Worm (Caenorhabditis elegans) whole organism, L2 larva: ENCODE results near the gene obr-2.

Source experiments
- C34F6.9 ChIP-seq: fragments of 150-350 bp; optimal IDR thresholded peaks from 2 replicates; lab custom pipeline; 2014; ENCODE audit warnings: missing biosample characterization, missing genetic modification characterization
- F13H6.1 ChIP-seq: sonication (generic microtip); optimal IDR thresholded peaks from 2 replicates; lab custom pipeline; 2016; ENCODE audit warnings: missing genetic modification characterization, missing compliant biosample characterization
- R02D3.7 ChIP-seq: fragments of 150-350 bp; optimal IDR thresholded peaks from 2 replicates; lab custom pipeline; 2014; ENCODE audit warnings: missing biosample characterization, missing genetic modification characterization
- Y55F3AM.14 ChIP-seq: fragments of 200-800 bp; sonication (Bioruptor generic); optimal IDR thresholded peaks from 2 replicates; lab custom pipeline; 2018; ENCODE audit warnings: mild to moderate bottlenecking, missing genetic modification characterization, missing compliant biosample characterization
- alr-1 ChIP-seq: fragments of 150-350 bp; optimal IDR thresholded peaks from 2 replicates; lab custom pipeline; 2014; ENCODE audit warnings: missing biosample characterization, missing genetic modification characterization
- aly-2 ChIP-seq: fragments of 150-350 bp; optimal IDR thresholded peaks from 2 replicates; lab custom pipeline; 2014; ENCODE audit warnings: missing biosample characterization, missing genetic modification characterization
- ama-1 ChIP-seq: fragments of 150-350 bp; optimal IDR thresholded peaks from 2 replicates; lab custom pipeline; 2018; ENCODE audit warnings: inconsistent platforms
- blmp-1 ChIP-seq: sonication (generic microtip); optimal IDR thresholded peaks from 2 replicates; lab custom pipeline; 2017; ENCODE audit warnings: missing genetic modification characterization, mild to moderate bottlenecking, missing compliant biosample characterization, antibody characterized with exemption, moderate library complexity; ENCODE audit not compliant: insufficient read depth
- ceh-16 ChIP-seq: fragments of 150-350 bp; optimal IDR thresholded peaks from 2 replicates; lab custom pipeline; 2014; ENCODE audit warnings: missing biosample characterization, missing genetic modification characterization
- ceh-82 ChIP-seq: fragments of 150-350 bp; optimal IDR thresholded peaks from 2 replicates; lab custom pipeline; 2014; ENCODE audit warnings: missing biosample characterization, missing genetic modification characterization
- crh-2 ChIP-seq: sonication (generic microtip); optimal IDR thresholded peaks from 2 replicates; lab custom pipeline; 2017; ENCODE audit warnings: missing biosample characterization, missing genetic modification characterization
- dmd-4 ChIP-seq: sonication (generic microtip); optimal IDR thresholded peaks from 2 replicates; lab custom pipeline; 2017; ENCODE audit warnings: missing biosample characterization, missing genetic modification characterization
- egl-27 ChIP-seq: sonication (generic microtip); optimal IDR thresholded peaks from 3 replicates; lab custom pipeline; 2017; ENCODE audit warnings: missing biosample characterization, missing genetic modification reagents, missing genetic modification characterization
- elt-3 ChIP-seq: sonication (generic microtip); optimal IDR thresholded peaks from 2 replicates; lab custom pipeline; 2017; ENCODE audit warnings: missing biosample characterization, missing genetic modification characterization
- fos-1 ChIP-seq: fragments of 150-350 bp; optimal IDR thresholded peaks from 2 replicates; lab custom pipeline; 2014; ENCODE audit warnings: missing biosample characterization, missing genetic modification characterization
- gmeb-1 ChIP-seq: fragments of 150-350 bp; optimal IDR thresholded peaks from 2 replicates; lab custom pipeline; 2014; ENCODE audit warnings: missing biosample characterization, missing genetic modification characterization
- lin-11 ChIP-seq: fragments of 150-350 bp; sonication (generic microtip); optimal IDR thresholded peaks from 2 replicates; lab custom pipeline; 2014; ENCODE audit warnings: missing biosample characterization, missing genetic modification characterization, inconsistent platforms, mixed read lengths
- lin-13 ChIP-seq: fragments of 150-350 bp; optimal IDR thresholded peaks from 2 replicates; lab custom pipeline; 2014; ENCODE audit warnings: missing biosample characterization, missing genetic modification reagents, missing genetic modification characterization
- lin-39 ChIP-seq: fragments of 150-350 bp; optimal IDR thresholded peaks from 2 replicates; lab custom pipeline; 2014; ENCODE audit warnings: missing biosample characterization, missing genetic modification reagents, missing genetic modification characterization
- lsy-2 ChIP-seq, 2 experiments: fragments of 150-350 bp in 1 of 2; sonication (generic microtip) in 1 of 2; optimal IDR thresholded peaks; 2 replicates each; lab custom pipeline; 2014 to 2017; ENCODE audit warnings: missing biosample characterization in 2 of 2, missing genetic modification characterization in 2 of 2
- mab-5 ChIP-seq: fragments of 150-350 bp; optimal IDR thresholded peaks from 2 replicates; lab custom pipeline; 2014; ENCODE audit warnings: missing biosample characterization, missing genetic modification characterization
- mbf-1 ChIP-seq: sonication (generic microtip); optimal IDR thresholded peaks from 2 replicates; lab custom pipeline; 2017; ENCODE audit warnings: missing biosample characterization, missing genetic modification characterization
- mdl-1 ChIP-seq, 2 experiments: fragments of 150-350 bp in 1 of 2; sonication (generic microtip) in 1 of 2; optimal IDR thresholded peaks; 2 replicates each; lab custom pipeline; 2017; ENCODE audit warnings: missing biosample characterization in 2 of 2, missing genetic modification characterization in 2 of 2
- nhr-10 ChIP-seq: sonication (generic microtip); optimal IDR thresholded peaks from 2 replicates; lab custom pipeline; 2017; ENCODE audit warnings: missing biosample characterization, missing genetic modification characterization
- nhr-11 ChIP-seq: fragments of 150-350 bp; optimal IDR thresholded peaks from 2 replicates; lab custom pipeline; 2014; ENCODE audit warnings: missing biosample characterization, missing genetic modification characterization
- nhr-129 ChIP-seq: fragments of 150-350 bp; optimal IDR thresholded peaks from 2 replicates; lab custom pipeline; 2014; ENCODE audit warnings: missing biosample characterization, missing genetic modification characterization
- nhr-21 ChIP-seq: fragments of 150-350 bp; optimal IDR thresholded peaks from 2 replicates; lab custom pipeline; 2014; ENCODE audit warnings: missing biosample characterization, missing genetic modification characterization
- nhr-237 ChIP-seq: fragments of 150-350 bp; optimal IDR thresholded peaks from 2 replicates; lab custom pipeline; 2014; ENCODE audit warnings: missing biosample characterization, missing genetic modification characterization
- nhr-25 ChIP-seq: fragments of 150-350 bp; sonication (generic microtip); optimal IDR thresholded peaks from 3 replicates; lab custom pipeline; 2014; ENCODE audit warnings: missing biosample characterization, missing genetic modification characterization
- nhr-6 ChIP-seq: fragments of 150-350 bp; optimal IDR thresholded peaks from 2 replicates; lab custom pipeline; 2014; ENCODE audit warnings: missing biosample characterization, missing genetic modification characterization
- peb-1 ChIP-seq: fragments of 150-350 bp; optimal IDR thresholded peaks from 2 replicates; lab custom pipeline; 2014; ENCODE audit warnings: missing biosample characterization, missing genetic modification characterization
- sem-4 ChIP-seq: fragments of 150-350 bp; optimal IDR thresholded peaks from 2 replicates; lab custom pipeline; 2014; ENCODE audit warnings: missing biosample characterization, missing genetic modification reagents, missing genetic modification characterization
- skn-1 ChIP-seq: sonication (generic microtip); optimal IDR thresholded peaks from 2 replicates; lab custom pipeline; 2017; ENCODE audit warnings: missing biosample characterization, missing genetic modification characterization
- sma-3 ChIP-seq: sonication (generic microtip); optimal IDR thresholded peaks from 2 replicates; lab custom pipeline; 2016; ENCODE audit warnings: missing genetic modification reagents, missing genetic modification characterization, missing compliant biosample characterization
- sma-9 ChIP-seq, 2 experiments: fragments of 150-350 bp in 1 of 2; sonication (generic microtip) in 1 of 2; optimal IDR thresholded peaks; 2 replicates each; lab custom pipeline; 2014 to 2016; ENCODE audit warnings: missing genetic modification characterization in 2 of 2, mild to moderate bottlenecking in 1 of 2, missing biosample characterization in 1 of 2, missing compliant biosample characterization in 1 of 2, missing genetic modification reagents in 1 of 2, moderate library complexity in 1 of 2
- snpc-4 ChIP-seq: fragments of 150-350 bp; optimal IDR thresholded peaks from 2 replicates; lab custom pipeline; 2014; ENCODE audit warnings: missing biosample characterization, missing genetic modification characterization
- unc-39 ChIP-seq: fragments of 150-350 bp; optimal IDR thresholded peaks from 2 replicates; lab custom pipeline; 2014; ENCODE audit warnings: missing biosample characterization, missing genetic modification characterization
- unc-55 ChIP-seq: fragments of 150-350 bp; sonication (generic microtip); optimal IDR thresholded peaks from 3 replicates; lab custom pipeline; 2014; ENCODE audit warnings: missing biosample characterization, missing genetic modification reagents, missing genetic modification characterization
- unc-62 ChIP-seq: fragments of 150-350 bp; optimal IDR thresholded peaks from 2 replicates; lab custom pipeline; 2014; ENCODE audit warnings: missing biosample characterization, missing genetic modification reagents, missing genetic modification characterization
- zag-1 ChIP-seq: fragments of 150-350 bp; optimal IDR thresholded peaks from 2 replicates; lab custom pipeline; 2014; ENCODE audit warnings: missing biosample characterization, missing genetic modification characterization
- ztf-1 ChIP-seq: fragments of 200-800 bp; sonication (Bioruptor generic); conservative IDR thresholded peaks from 2 replicates; pipeline ENCODE4 v1.3.6; 2022; ENCODE audit warnings: missing genetic modification characterization, missing compliant biosample characterization

obr-2 gene

DNA sequence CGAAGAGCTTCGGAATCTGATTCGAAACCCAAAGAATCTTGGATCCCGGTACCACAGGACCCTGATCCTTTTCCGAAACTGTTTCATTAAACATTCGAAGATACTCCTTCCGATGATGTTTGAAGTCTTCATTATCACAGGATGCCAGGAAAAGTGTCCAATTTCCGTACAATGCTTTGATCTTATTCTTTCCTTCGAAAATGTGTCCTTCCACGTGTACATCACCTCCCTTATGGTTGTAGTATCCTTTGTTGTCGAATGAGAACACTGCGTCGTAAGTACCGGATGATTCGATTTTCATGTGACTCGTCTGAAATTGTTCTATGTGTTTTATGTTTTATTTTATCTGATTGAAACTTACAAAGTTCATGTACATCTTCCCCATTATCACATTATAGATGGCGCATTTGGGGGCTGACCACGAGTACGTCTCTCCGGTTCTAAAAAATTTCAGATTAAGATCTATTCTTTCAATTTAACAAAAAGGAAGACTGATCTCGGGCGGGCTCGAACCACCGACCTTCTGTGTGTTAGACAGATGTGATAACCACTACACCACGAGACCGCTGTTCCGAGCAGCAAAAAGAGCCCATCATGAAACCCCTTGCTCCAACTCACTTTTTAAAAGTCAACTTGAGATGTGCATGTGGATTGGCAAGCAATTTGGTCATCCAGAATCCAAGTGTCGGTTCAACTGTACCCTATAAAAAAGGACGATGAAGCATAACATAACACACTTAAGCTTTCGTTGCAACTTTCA, 1.3 kb downstream of the obr-2 start (continued):
- TF ChIP-seq skn-1 (no peak), zag-1 (tag; lab: Kevin White, UChicago) (no peak), crh-2 (tag; lab: Kevin White, UChicago) (no peak), ceh-16 (no peak), mab-5 (tag; lab: Kevin White, UChicago) (no peak), sma-9 (GFP tag; optimal IDR thresholded peaks at IDR 0.05; lab: Kevin White, UChicago) (peak; percentile 27), sma-9 (tag; optimal IDR thresholded peaks at IDR 0.05; lab: Kevin White, UChicago) (no peak), nhr-25 (peak; percentile 18), sma-3 (no peak), lin-39 (tag; lab: Kevin White, UChicago) (no peak), ztf-1 (no peak), elt-3 (tag; lab: Kevin White, UChicago) (no peak), nhr-21 (tag; lab: Kevin White, UChicago) (no peak), aly-2 (tag; lab: Kevin White, UChicago) (no peak), C34F6.9 (tag; lab: Kevin White, UChicago) (no peak), nhr-10 (tag; lab: Kevin White, UChicago) (no peak)

DNA sequence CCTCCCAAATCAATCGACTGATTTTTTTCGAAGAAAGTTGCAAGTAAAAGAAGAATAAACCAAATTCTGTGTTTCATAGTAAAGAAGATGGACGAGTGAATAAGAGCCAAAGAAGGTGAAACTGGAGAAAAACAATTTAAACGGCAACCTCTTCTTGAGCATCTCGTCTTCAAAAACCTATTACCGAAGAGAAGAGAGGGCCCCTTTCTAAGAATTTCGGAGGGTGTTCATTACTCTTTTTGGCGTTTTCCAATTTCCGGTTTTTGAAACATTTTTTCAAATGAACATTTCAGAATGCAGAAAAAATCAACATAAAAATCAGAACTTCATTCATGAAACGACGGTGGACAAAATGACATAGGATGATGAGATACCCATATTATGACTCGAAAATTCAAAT, 2.5 kb downstream of the obr-2 start, which contains the start of gene nmr-2:
Gene nmr-2, minus strand, starts transcription at position 101 of the 400 bp plus-strand sequence.
- TF ChIP-seq mab-5 (tag; lab: Kevin White, UChicago) (no peak), lin-11 (tag; lab: Kevin White, UChicago) (no peak), sma-3 (no peak), C34F6.9 (tag; lab: Kevin White, UChicago) (no peak), skn-1 (no peak), nhr-11 (tag; lab: Kevin White, UChicago) (no peak), ceh-16 (no peak), mbf-1 (tag; lab: Kevin White, UChicago) (no peak), aly-2 (tag; lab: Kevin White, UChicago) (no peak), peb-1 (tag; lab: Kevin White, UChicago) (no peak), R02D3.7 (tag; lab: Kevin White, UChicago) (no peak), unc-39 (tag; lab: Kevin White, UChicago) (no peak), blmp-1 (no peak), ztf-1 (no peak), nhr-237 (tag; lab: Kevin White, UChicago) (no peak), lsy-2 (tag; optimal IDR thresholded peaks at IDR 0.05; lab: Kevin White, UChicago) (no peak), Y55F3AM.14 (GFP tag; lab: Kevin White, UChicago) (no peak), sem-4 (no peak)

ce11 chrV:15004800-15005199, 9.3 kb downstream of the obr-2 start, which contains the start of gene hrde-2:
hrde-2 (plus strand) TSS chrV:15005100.
- TF ChIP-seq crh-2 (tag; lab: Kevin White, UChicago): no peak
- no peak for TF ChIP-seq blmp-1
- no peak for TF ChIP-seq unc-55 (GFP tag; lab: Kevin White, UChicago)
- TF ChIP-seq lin-39 (tag; lab: Kevin White, UChicago): no peak
- TF ChIP-seq snpc-4 (tag; lab: Kevin White, UChicago): no peak
- TF ChIP-seq alr-1: no peak
- no peak for TF ChIP-seq dmd-4 (tag; lab: Kevin White, UChicago)
- no peak for TF ChIP-seq aly-2 (tag; lab: Kevin White, UChicago)
- TF ChIP-seq skn-1: no peak
- TF ChIP-seq sem-4: no peak
- no peak for TF ChIP-seq nhr-237 (tag; lab: Kevin White, UChicago)
- no peak for TF ChIP-seq nhr-129
- no peak for TF ChIP-seq unc-62
- TF ChIP-seq fos-1 (tag; lab: Kevin White, UChicago): no peak
- no peak for TF ChIP-seq mbf-1 (tag; lab: Kevin White, UChicago)

ce11 chrV:15002184-15002690, 11.8 kb downstream of the obr-2 start, which contains the start of the genes fib-1 and mut-15:
fib-1 (minus strand) TSS chrV:15002223.
mut-15 (plus strand) TSS chrV:15002543.
- TF ChIP-seq lin-13 (GFP tag; lab: Kevin White, UChicago): peak; percentile 89
- peak; percentile 93 for TF ChIP-seq sma-9 (GFP tag; optimal IDR thresholded peaks at IDR 0.05; lab: Kevin White, UChicago)
- TF ChIP-seq sma-9 (tag; optimal IDR thresholded peaks at IDR 0.05; lab: Kevin White, UChicago): no peak
- TF ChIP-seq unc-55 (GFP tag; lab: Kevin White, UChicago): peak; percentile 93
- peak; percentile 89 for TF ChIP-seq gmeb-1
- peak; percentile 26 for TF ChIP-seq nhr-11 (tag; lab: Kevin White, UChicago)
- TF ChIP-seq alr-1: no peak
- TF ChIP-seq mdl-1 (tag; optimal IDR thresholded peaks at IDR 0.05; lab: Kevin White, UChicago): peak in 1 of 2 experiments; percentile 33
- no peak for TF ChIP-seq peb-1 (tag; lab: Kevin White, UChicago)
- TF ChIP-seq lin-11 (tag; lab: Kevin White, UChicago): peak; percentile 86
- TF ChIP-seq blmp-1: peak; percentile 39
- peak; percentile 83 for TF ChIP-seq snpc-4 (tag; lab: Kevin White, UChicago)
- no peak for TF ChIP-seq mbf-1 (tag; lab: Kevin White, UChicago)
- TF ChIP-seq mab-5 (tag; lab: Kevin White, UChicago): peak; percentile 90
- no peak for TF ChIP-seq skn-1
- TF ChIP-seq ama-1 (lab: Kevin White, UChicago): no peak
- TF ChIP-seq crh-2 (tag; lab: Kevin White, UChicago): peak; percentile 87
- TF ChIP-seq nhr-21 (tag; lab: Kevin White, UChicago): peak; percentile 84
- peak; percentile 68 for TF ChIP-seq R02D3.7 (tag; lab: Kevin White, UChicago)
- TF ChIP-seq ceh-16: peak; percentile 38
- no peak for TF ChIP-seq nhr-6 (tag; lab: Kevin White, UChicago)
- TF ChIP-seq aly-2 (tag; lab: Kevin White, UChicago): no peak
- TF ChIP-seq nhr-25: peak; percentile 91
- peak; percentile 77 for TF ChIP-seq egl-27 (tag; lab: Kevin White, UChicago)
- peak; percentile 15 for TF ChIP-seq ceh-82
- TF ChIP-seq elt-3 (tag; lab: Kevin White, UChicago): no peak
- TF ChIP-seq zag-1 (tag; lab: Kevin White, UChicago): peak; percentile 83
- TF ChIP-seq F13H6.1 (tag; lab: Kevin White, UChicago): peak; percentile 92
- no peak for TF ChIP-seq ztf-1
